Worm (Caenorhabditis elegans): ENCODE results near the gene arrd-1.
A peak's percentile ranks its signal among the peaks of the same experiment; 100 is the strongest.
"Not testable (repeated sequence)": the region's sequence is repeated elsewhere in the genome, so short reads cannot be mapped to it uniquely, and the experiment has no call there.

Gene arrd-1

DNA sequence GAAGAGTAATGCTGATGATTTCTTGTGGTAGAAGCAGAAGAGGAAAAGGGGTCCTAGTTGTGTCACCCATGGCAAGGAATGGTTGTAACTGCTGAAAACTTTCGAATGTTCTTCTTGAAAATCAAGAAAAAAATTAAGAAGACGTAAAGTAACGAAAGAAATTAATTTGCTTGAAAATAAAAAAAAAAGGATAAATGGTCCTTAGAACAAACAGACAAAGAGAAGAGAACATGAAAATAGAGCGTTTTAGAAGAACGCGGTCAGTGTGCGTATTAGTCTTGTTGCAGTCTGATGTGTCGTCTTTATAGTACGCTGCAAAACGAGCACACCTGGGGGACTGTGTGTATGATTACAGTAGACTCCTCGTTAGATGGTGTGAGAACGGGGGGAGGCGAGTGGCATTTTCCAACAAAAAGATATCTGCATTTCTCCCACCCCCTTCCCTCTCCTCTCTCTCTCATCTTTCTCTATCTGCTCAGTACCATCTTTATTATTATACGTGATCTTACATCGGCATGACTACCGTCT lies 42.9 kb upstream of the arrd-1 start, which contains the start of the genes W08F4.12 and W08F4.13:
TSS of gene W08F4.12 (minus strand) at position 101 of the 528 bp plus-strand sequence.
TSS of gene W08F4.13 (plus strand) at position 478 of the 528 bp plus-strand sequence.
- TF ChIP-seq fos-1 (tag; optimal IDR thresholded peaks at IDR 0.05) = no peak
- no peak for TF ChIP-seq nhr-77 (tag; optimal IDR thresholded peaks at IDR 0.05)
- TF ChIP-seq ama-1 (optimal IDR thresholded peaks at IDR 0.05) = no peak
- TF ChIP-seq unc-39 (tag; optimal IDR thresholded peaks at IDR 0.05) = no peak

ce11 chrII:587533-587932 lies 39.8 kb upstream of the arrd-1 start, which contains the start of gene fbxb-34:
TSS of gene fbxb-34 (plus strand) at chrII:587833.
- TF ChIP-seq ceh-16 (tag; optimal IDR thresholded peaks at IDR 0.05) (no peak), zag-1 (tag; optimal IDR thresholded peaks at IDR 0.05) (no peak)

DNA sequence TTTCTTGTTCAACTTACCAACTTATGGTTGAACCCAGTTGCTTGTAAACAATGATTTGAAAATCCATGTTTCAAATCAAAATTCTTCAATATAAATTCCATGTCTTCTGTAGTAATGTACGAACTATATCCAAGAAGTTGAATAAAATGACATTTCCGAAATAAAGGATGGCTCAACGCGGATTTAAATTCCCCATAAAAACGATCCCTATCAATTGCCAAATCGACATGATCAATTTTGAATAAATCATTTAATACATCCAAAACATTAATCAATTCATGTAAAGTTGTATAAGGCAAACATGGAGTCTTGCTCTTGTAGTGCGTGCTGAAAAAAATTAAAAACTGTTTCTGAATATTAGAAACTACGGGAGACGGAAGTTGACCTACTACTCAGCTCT lies 36.2 kb upstream of the arrd-1 start, which contains the start of gene W08F4.10:
TSS of gene W08F4.10 (minus strand) at position 101 of the 400 bp plus-strand sequence.
- TF ChIP-seq eor-1 (tag; optimal IDR thresholded peaks at IDR 0.05) (no peak), daf-12 (tag; optimal IDR thresholded peaks at IDR 0.05) (no peak), ZK546.5 (tag; optimal IDR thresholded peaks at IDR 0.05) (no peak), ceh-16 (tag; optimal IDR thresholded peaks at IDR 0.05) (no peak), elt-2 (tag; optimal IDR thresholded peaks at IDR 0.05) (no peak), nfya-1 (tag; optimal IDR thresholded peaks at IDR 0.05; ENCODE audit: insufficient read depth) (no peak), ceh-82 (tag; optimal IDR thresholded peaks at IDR 0.05) (no peak), lin-15B (tag; optimal IDR thresholded peaks at IDR 0.05) (no peak), ztf-11 (tag; optimal IDR thresholded peaks at IDR 0.05) (no peak)

- not testable (repeated sequence) for TF ChIP-seq nhr-23 (tag; optimal IDR thresholded peaks at IDR 0.05); ama-1 (optimal IDR thresholded peaks at IDR 0.05); jun-1 (tag; optimal IDR thresholded peaks at IDR 0.05)
Observed at ce11 chrII:593221-593620, 34.1 kb upstream of the arrd-1 start, which contains the start of gene W08F4.1. TSS of gene W08F4.1 (plus strand) at chrII:593521.

ce11 chrII:596702-597101 lies 30.6 kb upstream of the arrd-1 start:
- TF ChIP-seq mdl-1 (tag; optimal IDR thresholded peaks at IDR 0.05) (no peak), nhr-77 (tag; optimal IDR thresholded peaks at IDR 0.05) (no peak), ceh-16 (tag; optimal IDR thresholded peaks at IDR 0.05) (no peak), nfya-1 (tag; optimal IDR thresholded peaks at IDR 0.05; ENCODE audit: insufficient read depth) (no peak), elt-2 (tag; optimal IDR thresholded peaks at IDR 0.05) (no peak), nhr-237 (tag; optimal IDR thresholded peaks at IDR 0.05) (no peak), nhr-11 (tag; optimal IDR thresholded peaks at IDR 0.05) (no peak), ceh-82 (tag; optimal IDR thresholded peaks at IDR 0.05) (no peak), mml-1 (tag; optimal IDR thresholded peaks at IDR 0.05) (no peak), R02D3.7 (tag; optimal IDR thresholded peaks at IDR 0.05) (no peak)

- no peak for TF ChIP-seq fkh-10 (GFP tag; optimal IDR thresholded peaks at IDR 0.05)
- no peak for TF ChIP-seq ama-1 (optimal IDR thresholded peaks at IDR 0.05)
- TF ChIP-seq fkh-2 (tag; optimal IDR thresholded peaks at IDR 0.05) = no peak
- no peak for TF ChIP-seq ceh-28 (tag; optimal IDR thresholded peaks at IDR 0.05)
- TF ChIP-seq nhr-28 (tag; optimal IDR thresholded peaks at IDR 0.05) = no peak
- no peak for TF ChIP-seq lsy-12 (tag; optimal IDR thresholded peaks at IDR 0.05)
- TF ChIP-seq egl-27 (tag; optimal IDR thresholded peaks at IDR 0.05) = no peak
- TF ChIP-seq unc-62 (GFP tag; optimal IDR thresholded peaks at IDR 0.05) = no peak
- TF ChIP-seq nhr-12 (tag; optimal IDR thresholded peaks at IDR 0.05) = no peak
- peak; percentile 23 for TF ChIP-seq elt-2 (tag; optimal IDR thresholded peaks at IDR 0.05)
- no peak for TF ChIP-seq unc-39 (tag; optimal IDR thresholded peaks at IDR 0.05)
- TF ChIP-seq ztf-11 (tag; optimal IDR thresholded peaks at IDR 0.05) = no peak
- TF ChIP-seq lin-15B (tag; optimal IDR thresholded peaks at IDR 0.05) = no peak
- TF ChIP-seq mdl-1 (tag; optimal IDR thresholded peaks at IDR 0.05) = peak; percentile 15
- TF ChIP-seq snpc-4 (tag; optimal IDR thresholded peaks at IDR 0.05) = no peak
- TF ChIP-seq zag-1 (tag; optimal IDR thresholded peaks at IDR 0.05) = no peak
- peak; percentile 58 for TF ChIP-seq hmg-11 (tag; optimal IDR thresholded peaks at IDR 0.05)
- no peak for TF ChIP-seq mml-1 (tag; optimal IDR thresholded peaks at IDR 0.05)
- TF ChIP-seq R02D3.7 (tag; optimal IDR thresholded peaks at IDR 0.05) = no peak
- no peak for TF ChIP-seq ceh-9 (tag; optimal IDR thresholded peaks at IDR 0.05)
- no peak for TF ChIP-seq nhr-67 (tag; optimal IDR thresholded peaks at IDR 0.05)
- TF ChIP-seq aly-2 (tag; optimal IDR thresholded peaks at IDR 0.05) = no peak
- TF ChIP-seq nhr-77 (tag; optimal IDR thresholded peaks at IDR 0.05) = no peak
- TF ChIP-seq eor-1 (tag; optimal IDR thresholded peaks at IDR 0.05) = no peak
- TF ChIP-seq fos-1 (tag; optimal IDR thresholded peaks at IDR 0.05) = no peak
- no peak for TF ChIP-seq elt-3 (tag; optimal IDR thresholded peaks at IDR 0.05)
- no peak for TF ChIP-seq ztf-4 (tag; optimal IDR thresholded peaks at IDR 0.05)
- no peak for TF ChIP-seq nhr-23 (tag; optimal IDR thresholded peaks at IDR 0.05)
- peak; percentile 63 for TF ChIP-seq nfya-1 (tag; optimal IDR thresholded peaks at IDR 0.05; ENCODE audit: insufficient read depth)
- TF ChIP-seq tbx-2 (tag; optimal IDR thresholded peaks at IDR 0.05) = no peak
- no peak for TF ChIP-seq nhr-43 (tag; optimal IDR thresholded peaks at IDR 0.05; ENCODE audit: poor library complexity, severe bottlenecking)
- no peak for TF ChIP-seq ceh-82 (tag; optimal IDR thresholded peaks at IDR 0.05)
- peak; percentile 29 for TF ChIP-seq skn-1 (tag; optimal IDR thresholded peaks at IDR 0.05)
- peak; percentile 92 for TF ChIP-seq pha-4 (tag; optimal IDR thresholded peaks at IDR 0.05)
Observed at ce11 chrII:601305-601704, 26.0 kb upstream of the arrd-1 start.

Data from whole organism, L3 larva.